Fruit fly (Drosophila melanogaster) whole organism, larva: ENCODE measurements around the gene P5cr.

ENCODE experiments used
- noc ChIP-seq: fragments of 200-800 bp; sonication (Bioruptor generic); optimal IDR thresholded peaks from 3 replicates; lab custom pipeline; 2019; ENCODE audit warnings: missing biosample characterization, mild to moderate bottlenecking, missing genetic modification characterization, moderate library complexity

The P5cr gene

DNA sequence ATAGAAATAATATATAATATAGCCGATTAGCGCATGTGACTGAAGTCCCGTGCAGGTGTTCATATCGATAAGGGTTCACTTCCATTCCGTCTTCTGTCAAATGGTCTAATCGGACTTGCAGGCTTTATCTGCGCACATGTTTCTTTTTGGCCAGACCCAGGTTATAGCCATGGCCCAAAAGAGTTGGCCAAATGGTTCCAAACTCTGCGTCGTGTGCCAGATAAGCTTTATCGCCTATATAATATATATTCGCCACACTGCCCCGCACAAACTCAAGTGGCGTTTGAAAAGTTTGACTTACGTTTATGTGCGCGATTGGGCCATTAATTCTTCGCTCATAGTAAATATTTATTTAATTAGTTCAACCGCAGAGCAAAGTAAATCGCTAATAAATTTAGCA is 22.5 kb downstream of the P5cr start:
- TF ChIP-seq noc (tag; lab: Kevin White, UChicago) = peak; percentile 48

DNA sequence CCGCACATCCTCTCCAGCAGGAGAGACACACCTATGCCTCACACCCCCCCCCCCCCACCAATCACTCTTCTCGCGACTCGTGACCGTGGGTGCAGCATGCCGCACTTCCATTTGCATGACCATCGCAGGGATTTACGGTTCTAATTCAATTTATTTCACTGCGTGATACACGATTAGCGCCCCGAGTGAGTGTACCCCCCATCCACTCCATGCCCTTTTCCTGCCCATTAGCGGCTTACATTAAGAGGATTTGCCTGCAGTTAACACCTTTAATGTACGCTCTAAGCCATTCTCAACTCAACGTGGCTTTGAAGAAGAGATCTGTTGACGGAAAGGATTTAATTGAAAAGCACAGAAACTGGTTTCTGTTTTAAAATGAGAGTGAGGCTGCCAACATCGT is 23.7 kb downstream of the P5cr start:
- TF ChIP-seq noc (tag; lab: Kevin White, UChicago) = no peak

DNA sequence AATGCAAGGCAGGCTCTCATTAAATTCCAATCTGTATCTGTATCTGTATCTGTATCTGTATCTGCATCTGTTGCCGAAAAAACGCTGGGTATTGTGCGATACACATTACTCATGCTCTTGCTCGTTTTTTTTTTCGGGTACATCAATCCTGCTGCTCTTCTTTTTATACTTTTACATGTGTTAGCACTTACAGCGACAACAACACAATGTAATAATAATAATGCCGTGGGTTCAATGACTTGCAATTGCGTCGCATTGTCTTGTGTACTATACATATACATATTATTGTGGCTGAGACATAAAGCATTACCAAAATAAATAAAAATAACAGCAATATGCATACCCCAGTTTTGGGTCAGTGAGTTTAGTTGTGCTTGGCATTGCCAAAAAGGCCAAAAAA is 26.1 kb downstream of the P5cr start:
- TF ChIP-seq noc (tag; lab: Kevin White, UChicago) = no peak

DNA sequence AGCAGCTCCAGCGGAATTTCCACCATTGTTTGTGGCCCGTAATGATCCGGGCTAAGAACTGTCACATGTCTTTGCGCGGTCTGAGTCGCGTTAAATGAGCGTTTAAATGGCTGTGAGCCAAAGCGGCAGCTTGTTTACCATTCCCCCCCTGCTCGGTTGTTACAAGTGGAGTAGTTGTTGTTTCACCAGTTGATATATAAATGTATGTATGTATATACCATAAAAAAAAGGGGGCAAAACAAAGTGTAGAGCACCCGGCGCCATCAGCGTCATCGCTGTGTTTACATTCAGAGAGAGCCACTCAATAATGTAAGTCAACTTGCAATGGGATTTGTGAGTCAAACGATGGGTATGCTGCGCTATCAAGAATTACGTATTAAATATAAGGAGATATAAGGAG is 28.2 kb downstream of the P5cr start:
- no peak for TF ChIP-seq noc (tag; lab: Kevin White, UChicago)

DNA sequence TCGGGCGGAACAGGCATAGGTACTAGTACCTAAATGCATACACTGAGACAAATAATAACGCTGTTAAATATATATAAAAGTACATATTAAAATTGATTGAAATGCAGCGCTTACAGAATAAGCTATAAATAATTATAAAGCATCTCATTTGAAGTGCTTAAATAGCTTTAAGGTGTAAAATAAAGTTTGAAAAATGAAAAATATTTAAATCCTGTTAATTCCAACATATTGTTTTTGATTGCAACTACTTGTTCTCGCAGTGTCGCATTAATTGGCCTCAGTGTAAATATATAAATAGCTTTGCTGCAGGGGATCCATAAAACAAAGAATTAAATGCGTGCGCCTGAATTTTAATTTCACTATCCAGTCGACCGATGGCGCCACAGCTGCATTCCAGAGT is 29.7 kb downstream of the P5cr start:
- no peak for TF ChIP-seq noc (tag; lab: Kevin White, UChicago)

DNA sequence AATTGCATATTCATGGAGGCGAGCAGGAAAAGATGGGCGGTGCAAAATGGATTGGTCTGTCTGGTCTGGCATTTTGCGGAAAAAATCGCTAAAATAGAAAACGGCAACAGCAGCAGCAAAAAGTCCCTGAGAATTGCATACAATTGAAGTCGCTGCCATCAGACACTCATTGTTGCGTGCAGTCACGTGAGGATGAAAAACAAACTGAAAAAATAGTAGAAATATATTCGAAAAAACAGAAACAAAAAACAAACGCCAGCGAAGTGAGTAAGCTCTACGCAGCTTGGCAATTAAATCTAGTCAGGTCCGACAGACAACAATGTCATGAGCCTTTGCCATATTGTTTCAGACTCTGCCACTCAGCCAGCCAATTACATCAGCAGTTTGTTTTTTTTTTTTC is 30.6 kb downstream of the P5cr start:
- no peak for TF ChIP-seq noc (tag; lab: Kevin White, UChicago)

DNA sequence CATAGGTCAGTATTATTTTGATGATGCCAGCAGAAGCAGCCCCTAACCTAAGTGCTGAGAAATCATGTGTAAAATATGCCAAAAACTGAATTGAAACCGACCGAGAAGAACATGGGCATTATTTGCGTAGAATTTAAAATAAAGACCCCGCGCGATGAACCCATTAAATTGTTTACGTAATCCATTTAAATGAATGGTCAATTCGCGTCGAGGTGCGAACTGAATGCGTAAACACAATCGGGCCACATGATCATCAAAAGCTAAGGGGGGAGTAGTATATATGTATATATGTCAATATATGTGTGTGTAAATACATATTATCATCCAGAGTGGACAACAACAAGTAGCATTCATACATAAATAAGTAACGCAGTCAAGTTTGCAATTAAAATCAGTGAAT is 31.4 kb downstream of the P5cr start:
- peak; percentile 29 for TF ChIP-seq noc (tag; lab: Kevin White, UChicago)

DNA sequence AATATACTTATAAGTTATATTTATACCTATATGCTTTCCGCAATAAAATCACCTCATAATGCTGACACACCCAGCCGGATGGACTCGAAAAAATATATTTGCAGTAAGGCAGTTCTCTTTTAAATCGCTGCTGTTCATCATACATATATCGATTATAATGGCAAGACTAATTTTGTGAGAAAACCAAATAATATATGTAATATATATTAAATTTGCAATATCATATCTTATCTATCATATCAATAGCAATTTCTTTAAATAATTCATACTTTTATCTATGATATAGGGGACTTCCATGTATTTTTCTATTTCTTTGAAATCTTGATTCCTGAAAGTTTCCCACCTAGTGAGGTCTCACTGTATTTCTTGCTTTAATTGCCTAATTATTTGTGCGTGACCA is 33.8 kb downstream of the P5cr start:
- peak; percentile 32 for TF ChIP-seq noc (tag; lab: Kevin White, UChicago)

DNA sequence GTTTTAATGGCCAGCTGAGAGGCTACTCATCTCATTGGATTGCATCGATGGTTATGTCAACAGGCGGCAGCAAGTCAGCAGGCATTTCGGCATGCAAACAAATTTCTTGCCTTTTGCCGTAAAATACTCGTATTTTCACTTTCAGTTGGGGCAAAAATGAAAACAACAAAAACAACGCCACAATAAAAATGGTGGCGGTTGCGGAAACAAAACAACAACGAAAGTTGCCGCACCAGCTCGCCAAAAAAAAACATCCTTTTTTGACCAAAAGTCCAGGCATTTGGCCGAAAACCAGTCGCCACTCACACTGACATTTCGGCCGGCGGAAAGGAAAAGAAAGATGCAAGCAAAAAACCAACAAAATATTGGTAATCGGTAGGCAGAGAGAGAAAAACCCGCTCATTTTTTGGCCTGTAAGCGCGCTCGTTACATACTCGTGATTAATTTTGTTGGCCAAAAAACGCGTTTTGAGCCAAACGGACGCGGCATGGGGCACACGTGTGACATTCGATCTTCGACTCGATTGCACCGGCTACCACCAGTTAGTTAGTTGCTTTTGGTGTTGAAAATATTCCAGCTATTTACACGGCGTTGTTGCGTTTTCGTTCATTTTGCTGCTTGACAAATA is 35.4 kb downstream of the P5cr start:
- no peak for TF ChIP-seq noc (tag; lab: Kevin White, UChicago)

DNA sequence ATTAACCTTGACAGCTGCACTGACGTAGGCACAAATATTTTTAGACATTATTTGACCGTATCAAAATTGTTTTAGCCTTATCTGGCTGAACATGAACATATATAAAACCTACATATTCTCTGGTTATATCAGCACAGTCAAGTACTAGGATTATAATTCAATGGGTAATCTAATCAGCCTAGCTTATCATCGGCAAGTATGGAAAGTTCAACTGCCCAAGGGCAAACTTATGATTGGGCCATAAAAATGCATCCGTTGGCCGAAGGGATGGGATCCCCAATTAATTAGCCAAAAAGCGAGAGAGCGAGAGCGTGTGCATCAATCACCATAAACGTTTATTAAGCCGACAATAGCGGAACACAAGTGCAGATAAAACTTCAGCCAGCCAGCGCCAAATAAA is 36.7 kb downstream of the P5cr start:
- no peak for TF ChIP-seq noc (tag; lab: Kevin White, UChicago)

DNA sequence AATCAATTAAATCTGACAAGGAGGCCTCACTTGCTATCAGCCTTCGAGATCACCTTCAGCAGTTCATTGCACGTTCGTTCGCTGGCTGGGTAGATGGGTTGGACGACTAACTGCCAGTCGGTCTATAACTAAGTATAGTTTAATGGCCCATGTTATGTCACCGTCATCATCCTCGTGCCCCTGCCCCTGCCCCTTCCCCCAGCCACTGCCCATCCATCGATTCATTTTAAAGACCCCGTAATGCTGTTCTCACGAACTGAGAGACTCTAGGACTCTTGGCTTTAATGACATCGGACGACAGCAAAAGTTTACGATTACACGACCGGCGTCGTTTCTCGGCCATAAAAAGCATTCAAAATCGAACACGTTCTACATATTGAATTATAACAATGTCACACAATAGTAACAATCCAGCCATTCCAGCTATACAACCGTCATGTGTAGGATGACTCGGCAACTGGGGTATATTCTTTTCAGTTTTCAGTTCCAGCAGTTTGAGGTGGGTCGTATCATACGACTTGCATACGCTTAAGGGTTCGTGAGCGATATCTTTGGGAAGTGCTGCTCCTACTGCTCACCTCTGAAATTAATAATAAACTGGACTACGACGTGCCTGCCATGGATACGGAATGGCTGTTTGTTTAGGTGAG is 38.4 kb downstream of the P5cr start:
- TF ChIP-seq noc (tag; lab: Kevin White, UChicago) = no peak

DNA sequence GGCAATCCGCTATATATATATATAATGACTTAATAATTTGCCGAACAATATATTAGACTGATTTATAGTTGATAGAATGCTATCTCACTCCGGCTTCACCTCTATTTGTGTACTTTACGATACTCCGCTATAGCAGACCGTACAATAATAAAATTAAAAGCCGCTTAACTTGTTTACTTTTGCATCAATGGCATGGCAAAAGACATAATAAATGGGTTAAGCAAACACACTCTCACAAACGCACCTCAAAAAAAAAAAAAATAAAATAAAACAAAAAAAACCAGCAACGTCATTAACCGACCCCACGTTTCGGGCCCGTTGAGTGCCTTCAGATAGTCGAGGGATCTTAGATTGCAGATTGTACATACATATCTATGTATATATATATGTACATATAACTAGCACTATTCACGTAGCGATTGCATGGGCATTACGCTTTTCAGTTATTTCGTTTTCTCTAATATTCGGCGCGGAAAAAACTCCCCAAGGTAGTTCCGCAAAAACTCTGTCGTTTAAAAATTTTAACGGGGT is 39.2 kb downstream of the P5cr start:
- TF ChIP-seq noc (tag; lab: Kevin White, UChicago) = no peak

DNA sequence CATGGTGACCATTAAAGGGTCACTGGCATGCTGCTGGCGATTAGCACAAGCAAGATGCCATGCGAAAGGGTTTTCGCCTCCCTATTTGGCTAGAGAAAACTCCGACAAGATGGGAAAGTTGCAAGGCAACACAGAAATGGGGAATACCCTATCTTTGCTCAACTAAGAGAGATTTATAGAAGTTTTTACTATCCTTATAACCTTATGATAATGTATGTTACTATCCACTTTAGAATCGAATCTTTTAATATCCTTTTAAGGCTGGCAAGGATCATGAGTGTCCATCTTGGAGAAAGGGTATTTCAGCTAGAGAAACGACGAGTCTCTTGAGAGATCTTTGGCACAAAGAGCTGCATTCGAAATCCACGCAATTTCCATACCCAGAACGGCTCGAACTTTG is 41.0 kb downstream of the P5cr start:
- no peak for TF ChIP-seq noc (tag; lab: Kevin White, UChicago)

DNA sequence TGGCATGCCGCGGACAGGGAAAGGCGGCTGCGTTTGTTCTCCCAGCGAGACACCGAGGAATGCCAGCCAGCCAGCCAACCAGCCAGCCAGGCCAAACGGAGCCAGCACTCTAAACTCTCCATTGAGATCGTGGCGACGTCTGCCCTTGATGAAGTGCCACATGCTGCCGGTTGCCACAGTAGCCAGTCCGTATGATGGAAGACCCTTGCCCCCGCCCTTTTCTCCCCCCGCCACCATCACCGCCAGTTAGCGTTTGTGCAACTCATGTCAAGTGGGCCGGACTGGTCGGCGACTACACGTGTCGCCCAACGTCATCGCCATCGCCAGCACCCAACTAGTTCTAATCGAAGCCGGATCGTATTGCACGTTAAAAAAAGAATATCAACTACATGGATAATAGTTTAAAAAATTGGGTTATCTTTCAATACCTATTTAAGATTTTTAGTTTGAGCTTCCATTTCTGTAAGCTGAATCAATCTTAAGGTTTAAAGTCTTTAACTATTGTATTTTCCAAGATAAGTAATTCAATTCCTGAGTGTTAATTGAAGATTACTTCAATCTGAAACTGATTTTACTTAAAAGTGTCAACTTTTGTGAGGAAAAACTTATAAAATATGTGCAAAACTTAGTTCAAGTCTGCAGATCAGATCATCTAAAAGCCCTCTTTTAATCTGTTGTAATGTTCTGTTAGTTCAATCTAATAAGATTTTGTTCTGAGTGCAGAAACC is 41.7 kb downstream of the P5cr start:
- no peak for TF ChIP-seq noc (tag; lab: Kevin White, UChicago)

DNA sequence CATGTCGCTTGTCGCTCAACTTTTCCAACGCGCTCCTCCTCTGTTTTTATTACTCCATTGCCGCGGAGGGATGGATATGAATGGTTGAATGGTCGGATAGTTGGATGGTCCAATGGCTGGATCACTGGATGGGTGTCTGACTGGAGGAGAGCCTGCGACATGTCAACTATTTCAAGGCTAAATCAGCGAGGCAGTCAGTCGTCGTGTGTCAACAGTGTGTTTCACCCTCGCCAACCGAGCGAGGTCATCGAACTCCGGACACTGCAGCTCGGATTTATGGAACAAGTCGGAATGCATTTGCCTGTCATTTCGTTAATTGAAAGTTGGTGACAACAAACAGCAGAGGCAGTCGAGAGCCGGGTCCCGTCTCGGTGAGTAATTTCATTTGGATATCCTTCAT is 43.2 kb downstream of the P5cr start:
- no peak for TF ChIP-seq noc (tag; lab: Kevin White, UChicago)

DNA sequence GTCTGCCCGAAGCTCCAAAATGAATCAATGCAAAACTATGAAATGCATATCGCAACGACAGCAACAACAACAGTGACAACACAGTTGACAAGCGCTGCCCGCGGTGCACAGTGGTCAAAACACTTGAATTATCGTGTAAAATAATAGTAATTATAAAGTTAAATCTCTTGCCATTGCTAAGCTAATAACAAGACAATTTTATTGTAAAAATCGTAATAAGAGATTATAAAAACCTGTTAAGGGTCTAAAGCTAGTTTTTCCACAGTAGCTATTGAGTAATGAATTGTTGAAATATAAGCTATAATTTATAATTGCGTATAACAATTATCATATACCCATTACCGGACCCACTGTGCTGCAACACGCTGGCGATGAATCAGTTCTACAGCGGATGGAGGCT is 44.3 kb downstream of the P5cr start:
- TF ChIP-seq noc (tag; lab: Kevin White, UChicago) = no peak

DNA sequence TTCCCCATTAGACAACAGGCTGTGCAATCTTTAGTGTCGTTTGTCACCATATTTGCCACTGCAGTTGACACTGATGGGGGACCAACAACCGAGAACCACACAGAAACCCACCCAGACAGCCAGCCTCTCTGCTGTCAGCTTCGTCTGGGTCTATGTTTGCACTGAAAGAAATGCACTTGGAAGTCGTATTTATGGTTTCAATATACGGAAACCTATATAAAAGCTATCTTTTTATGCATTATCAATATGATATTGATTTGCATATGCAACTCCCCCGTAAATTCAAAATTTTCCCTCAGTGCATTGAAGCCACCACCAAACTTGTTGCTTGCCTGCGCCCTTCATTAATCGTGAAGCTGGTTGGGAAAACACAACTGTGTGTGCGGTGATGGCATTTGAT is 45.5 kb downstream of the P5cr start:
- no peak for TF ChIP-seq noc (tag; lab: Kevin White, UChicago)
